Fruit fly (Drosophila melanogaster) whole organism, embryonic: ENCODE measurements around the gene fbl.

ENCODE experiments used
- Bdp1 ChIP-seq: fragments of 200-800 bp; sonication (Bioruptor generic); optimal IDR thresholded peaks from 3 replicates; lab custom pipeline; 2016; ENCODE audit warnings: missing biosample characterization, missing genetic modification characterization
- CG1602 ChIP-seq: fragments of 200-800 bp; sonication (Bioruptor generic); optimal IDR thresholded peaks from 3 replicates; lab custom pipeline; 2016; ENCODE audit warnings: missing biosample characterization, missing genetic modification characterization
- CG1603 ChIP-seq: fragments of 200-800 bp; sonication (Bioruptor generic); optimal IDR thresholded peaks from 2 replicates; lab custom pipeline; 2019; ENCODE audit warnings: missing biosample characterization, mild to moderate bottlenecking, missing genetic modification characterization, moderate library complexity
- CG16779 ChIP-seq: fragments of 200-800 bp; sonication (Bioruptor generic); IDR thresholded peaks from 2 replicates; pipeline ENCODE4 v1.3.6; 2022; ENCODE audit warnings: missing biosample characterization, missing genetic modification characterization
- CG17328 ChIP-seq: fragments of 200-800 bp; sonication (Bioruptor generic); IDR thresholded peaks from 2 replicates; pipeline ENCODE4 v1.3.6; 2022; ENCODE audit warnings: missing biosample characterization, missing genetic modification characterization
- CG17612 ChIP-seq: fragments of 200-800 bp; sonication (Bioruptor generic); IDR thresholded peaks from 2 replicates; pipeline ENCODE4 v1.3.6; 2022; ENCODE audit warnings: missing biosample characterization, missing genetic modification characterization
- CG17829 ChIP-seq: fragments of 200-800 bp; optimal IDR thresholded peaks from 2 replicates; lab custom pipeline; 2019; ENCODE audit warnings: missing biosample characterization, mild to moderate bottlenecking, missing genetic modification characterization, moderate library complexity
- CG3847 ChIP-seq: fragments of 200-800 bp; sonication (Bioruptor generic); IDR thresholded peaks from 2 replicates; pipeline ENCODE4 v1.3.6; 2022; ENCODE audit warnings: missing biosample characterization, missing genetic modification characterization
- CG42726 ChIP-seq: fragments of 200-800 bp; sonication (Bioruptor generic); IDR thresholded peaks from 2 replicates; pipeline ENCODE4 v1.3.6; 2022; ENCODE audit warnings: missing biosample characterization, missing genetic modification characterization; ENCODE audit not compliant: partially characterized antibody
- CG4328 ChIP-seq: fragments of 200-800 bp; sonication (Bioruptor generic); optimal IDR thresholded peaks from 3 replicates; lab custom pipeline; 2017; ENCODE audit warnings: missing biosample characterization, missing genetic modification reagents, missing genetic modification characterization
- CG4707 ChIP-seq: fragments of 200-800 bp; sonication (Bioruptor generic); optimal IDR thresholded peaks from 2 replicates; lab custom pipeline; 2018; ENCODE audit warnings: missing biosample characterization, mild to moderate bottlenecking, missing genetic modification characterization, moderate library complexity
- CG5953 ChIP-seq: fragments of 200-800 bp; sonication (Bioruptor generic); IDR thresholded peaks from 2 replicates; pipeline ENCODE4 v1.3.6; 2022; ENCODE audit warnings: missing biosample characterization, missing genetic modification characterization
- CG6175 ChIP-seq: fragments of 200-800 bp; sonication (Bioruptor generic); IDR thresholded peaks from 3 replicates; pipeline ENCODE4 v1.3.6; 2022; ENCODE audit warnings: missing biosample characterization, missing genetic modification characterization
- CG6813 ChIP-seq: fragments of 200-800 bp; sonication (Bioruptor generic); optimal IDR thresholded peaks from 2 replicates; lab custom pipeline; 2017; ENCODE audit warnings: missing biosample characterization, missing genetic modification characterization, mild to moderate bottlenecking, moderate library complexity, missing genetic modification reagents
- CG7357 ChIP-seq: fragments of 200-800 bp; sonication (Bioruptor generic); IDR thresholded peaks from 3 replicates; pipeline ENCODE4 v1.3.6; 2022; ENCODE audit warnings: missing biosample characterization, missing genetic modification characterization
- CG8359 ChIP-seq: fragments of 200-800 bp; sonication (Bioruptor generic); optimal IDR thresholded peaks from 2 replicates; lab custom pipeline; 2017; ENCODE audit warnings: missing biosample characterization, mild to moderate bottlenecking, missing genetic modification characterization, borderline replicate concordance
- CG9215 ChIP-seq: fragments of 200-800 bp; sonication (Bioruptor generic); IDR thresholded peaks from 2 replicates; pipeline ENCODE4 v1.3.6; 2022; ENCODE audit warnings: missing biosample characterization, missing genetic modification characterization
- Deaf1 ChIP-seq: fragments of 200-800 bp; optimal IDR thresholded peaks from 3 replicates; lab custom pipeline; 2019; ENCODE audit warnings: missing biosample characterization, mild to moderate bottlenecking, missing genetic modification characterization, moderate library complexity
- Drgx ChIP-seq: fragments of 200-800 bp; sonication (Bioruptor generic); IDR thresholded peaks from 2 replicates; pipeline ENCODE4 v1.3.6; 2022; ENCODE audit warnings: missing biosample characterization, missing genetic modification characterization
- Elba2 ChIP-seq: fragments of 200-800 bp; sonication (Bioruptor generic); optimal IDR thresholded peaks from 3 replicates; lab custom pipeline; 2016; ENCODE audit warnings: missing biosample characterization, missing genetic modification characterization
- HLH3B ChIP-seq: fragments of 200-800 bp; sonication (Bioruptor generic); IDR thresholded peaks from 2 replicates; pipeline ENCODE4 v1.3.6; 2022; ENCODE audit warnings: missing biosample characterization, missing genetic modification characterization
- Hr3 ChIP-seq: fragments of 200-800 bp; sonication (Bioruptor generic); optimal IDR thresholded peaks from 3 replicates; lab custom pipeline; 2016; ENCODE audit warnings: missing biosample characterization, missing genetic modification characterization
- Max ChIP-seq: fragments of 200-800 bp; sonication (Bioruptor generic); optimal IDR thresholded peaks from 2 replicates; lab custom pipeline; 2016; ENCODE audit warnings: missing biosample characterization, mild to moderate bottlenecking, missing genetic modification characterization
- Med ChIP-seq: fragments of 200-800 bp; sonication (Bioruptor generic); peaks from one replicate; lab custom pipeline; 2016; ENCODE audit warnings: missing biosample characterization, missing genetic modification characterization, mild to moderate bottlenecking, inconsistent platforms, moderate library complexity
- Meics ChIP-seq: fragments of 200-800 bp; sonication (Bioruptor generic); optimal IDR thresholded peaks from 2 replicates; lab custom pipeline; 2017; ENCODE audit warnings: missing biosample characterization, mild to moderate bottlenecking, missing genetic modification characterization
- Pdp1 ChIP-seq, 2 experiments: fragments of 200-800 bp; sonication (Bioruptor generic); optimal IDR thresholded peaks; 3 replicates each; lab custom pipeline; 2016; ENCODE audit warnings: missing biosample characterization in 2 of 2, missing genetic modification characterization in 2 of 2, mild to moderate bottlenecking in 1 of 2, moderate library complexity in 1 of 2
- Xbp1 ChIP-seq: fragments of 200-800 bp; sonication (Bioruptor generic); optimal IDR thresholded peaks from 3 replicates; lab custom pipeline; 2016; ENCODE audit warnings: missing biosample characterization, mild to moderate bottlenecking, missing genetic modification characterization
- bab2 ChIP-seq: fragments of 200-800 bp; sonication (Bioruptor generic); optimal IDR thresholded peaks from 2 replicates; lab custom pipeline; 2016; ENCODE audit warnings: missing biosample characterization, missing genetic modification characterization
- cwo ChIP-seq: fragments of 200-800 bp; sonication (Bioruptor generic); optimal IDR thresholded peaks from 3 replicates; lab custom pipeline; 2017; ENCODE audit warnings: missing biosample characterization, missing genetic modification characterization, mild to moderate bottlenecking, moderate library complexity, missing genetic modification reagents
- da ChIP-seq: fragments of 200-800 bp; sonication (Bioruptor generic); optimal IDR thresholded peaks from 2 replicates; lab custom pipeline; 2016; ENCODE audit warnings: missing biosample characterization, missing genetic modification characterization
- dmrt11E ChIP-seq: fragments of 200-800 bp; sonication (Bioruptor generic); optimal IDR thresholded peaks from 3 replicates; lab custom pipeline; 2018; ENCODE audit warnings: missing biosample characterization, mild to moderate bottlenecking, missing genetic modification characterization, moderate library complexity
- dysf ChIP-seq: fragments of 200-800 bp; sonication (Bioruptor generic); IDR thresholded peaks from 3 replicates; pipeline ENCODE4 v1.3.6; 2022; ENCODE audit warnings: missing biosample characterization, missing genetic modification characterization
- emc ChIP-seq: fragments of 200-800 bp; sonication (Bioruptor generic); optimal IDR thresholded peaks from 2 replicates; lab custom pipeline; 2016; ENCODE audit warnings: missing biosample characterization, missing genetic modification characterization
- ems ChIP-seq: fragments of 200-800 bp; sonication (Bioruptor generic); optimal IDR thresholded peaks from 3 replicates; lab custom pipeline; 2016; ENCODE audit warnings: missing biosample characterization, missing genetic modification characterization
- jigr1 ChIP-seq: fragments of 200-800 bp; sonication (Bioruptor generic); IDR thresholded peaks from 3 replicates; pipeline ENCODE4 v1.3.6; 2022; ENCODE audit warnings: missing biosample characterization, missing genetic modification characterization
- ken ChIP-seq: fragments of 200-800 bp; sonication (Bioruptor generic); IDR thresholded peaks from 3 replicates; pipeline ENCODE4 v1.3.6; 2022; ENCODE audit warnings: missing biosample characterization, missing genetic modification characterization
- nerfin-1 ChIP-seq: fragments of 200-800 bp; sonication (Bioruptor generic); optimal IDR thresholded peaks from 3 replicates; lab custom pipeline; 2019; ENCODE audit warnings: missing biosample characterization, mild to moderate bottlenecking, missing genetic modification characterization, moderate library complexity
- pnt ChIP-seq: fragments of 200-800 bp; sonication (Bioruptor generic); optimal IDR thresholded peaks from 3 replicates; lab custom pipeline; 2016; ENCODE audit warnings: missing biosample characterization, missing genetic modification characterization
- psq ChIP-seq: fragments of 200-800 bp; sonication (Bioruptor generic); optimal IDR thresholded peaks from 2 replicates; lab custom pipeline; 2017; ENCODE audit warnings: missing biosample characterization, missing genetic modification characterization
- rib ChIP-seq: fragments of 200-800 bp; sonication (Bioruptor generic); IDR thresholded peaks from 2 replicates; pipeline ENCODE4 v1.3.6; 2022; ENCODE audit warnings: missing biosample characterization, missing genetic modification characterization
- run ChIP-seq: fragments of 200-800 bp; sonication (Bioruptor generic); optimal IDR thresholded peaks from 3 replicates; lab custom pipeline; 2018; ENCODE audit warnings: missing biosample characterization, mild to moderate bottlenecking, missing genetic modification characterization
- sc ChIP-seq, 3 experiments: fragments of >200 bp in 2 of 3; fragments of 200-800 bp in 1 of 3; sonication (Bioruptor generic) in 1 of 3; optimal IDR thresholded peaks; 2 replicates in 2 of 3; 3 replicates in 1 of 3; lab custom pipeline; 2017; ENCODE audit warnings: mild to moderate bottlenecking in 1 of 3, missing biosample characterization in 1 of 3, missing genetic modification characterization in 1 of 3, missing genetic modification reagents in 1 of 3
- sd ChIP-seq: fragments of 200-800 bp; sonication (Bioruptor generic); optimal IDR thresholded peaks from 3 replicates; lab custom pipeline; 2018; ENCODE audit warnings: missing biosample characterization, mild to moderate bottlenecking, missing genetic modification characterization, moderate library complexity
- shn ChIP-seq: fragments of 200-800 bp; sonication (Bioruptor generic); optimal IDR thresholded peaks from 3 replicates; lab custom pipeline; 2016; ENCODE audit warnings: missing biosample characterization, missing genetic modification characterization
- sqz ChIP-seq: fragments of 200-800 bp; sonication (Bioruptor generic); optimal IDR thresholded peaks from 3 replicates; lab custom pipeline; 2018; ENCODE audit warnings: missing biosample characterization, mild to moderate bottlenecking, missing genetic modification characterization
- tna ChIP-seq: fragments of 200-800 bp; sonication (Bioruptor generic); IDR thresholded peaks from 2 replicates; pipeline ENCODE4 v1.3.6; 2022; ENCODE audit warnings: missing biosample characterization, missing genetic modification characterization; ENCODE audit not compliant: partially characterized antibody
- trh ChIP-seq: fragments of 200-800 bp; sonication (Bioruptor generic); optimal IDR thresholded peaks from 2 replicates; lab custom pipeline; 2016; ENCODE audit warnings: missing biosample characterization, missing genetic modification characterization
- twi ChIP-seq: fragments of 200-800 bp; optimal IDR thresholded peaks from 2 replicates; lab custom pipeline; 2019; ENCODE audit warnings: missing biosample characterization, mild to moderate bottlenecking, missing genetic modification characterization, moderate library complexity
- unpg ChIP-seq: fragments of 200-800 bp; sonication (Bioruptor generic); optimal IDR thresholded peaks from 3 replicates; lab custom pipeline; 2018; ENCODE audit warnings: missing biosample characterization, mild to moderate bottlenecking, missing genetic modification characterization, moderate library complexity

fbl gene

DNA sequence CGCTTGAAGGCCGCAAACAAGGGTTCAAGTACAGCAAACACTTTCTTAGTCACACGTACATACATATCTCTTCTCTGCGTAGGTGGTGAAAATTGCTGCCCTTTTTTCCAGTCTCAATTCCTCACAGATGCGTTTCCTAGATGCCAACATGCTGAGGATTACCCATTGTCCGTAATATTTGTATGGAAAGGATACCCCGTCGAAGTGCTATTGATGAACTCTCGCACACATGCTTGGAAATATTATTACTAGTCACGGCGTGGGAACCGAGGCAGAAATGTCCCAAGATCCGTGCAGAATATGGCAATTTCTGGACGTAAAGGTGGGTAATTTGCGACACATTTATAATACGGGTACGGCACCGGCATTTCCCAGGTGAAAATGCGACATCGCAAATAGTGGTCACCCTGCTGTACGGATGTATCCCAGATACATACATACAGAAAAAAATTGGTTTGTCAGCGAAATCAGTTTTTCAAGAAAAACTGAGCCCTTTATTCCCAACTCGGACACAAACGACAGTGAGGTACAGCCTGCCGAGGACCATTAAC is 21.2 kb downstream of the fbl start (continued):
- TF ChIP-seq unpg, result no peak
- TF ChIP-seq dysf, result no peak
- TF ChIP-seq CG5953 (GFP tag; lab: Robert Waterston, UW), result no peak
- no peak for TF ChIP-seq Hr3 (GFP tag; lab: Kevin White, UChicago)
- no peak for TF ChIP-seq CG17829 (tag; lab: Kevin White, UChicago)
- TF ChIP-seq jigr1 (GFP tag; lab: Robert Waterston, UW), result no peak
- TF ChIP-seq CG17612 (GFP tag; lab: Robert Waterston, UW), result no peak
- no peak for TF ChIP-seq CG1603 (tag; lab: Kevin White, UChicago)
- no peak for TF ChIP-seq sd (tag; lab: Kevin White, UChicago)
- no peak for TF ChIP-seq sqz (GFP tag; lab: Kevin White, UChicago)
- TF ChIP-seq nerfin-1 (tag; lab: Kevin White, UChicago), result peak; percentile 8
- no peak for TF ChIP-seq shn (GFP tag; lab: Kevin White, UChicago)
- TF ChIP-seq dmrt11E (tag; lab: Kevin White, UChicago), result no peak
- TF ChIP-seq CG4328 (GFP tag; lab: Kevin White, UChicago), result no peak
- TF ChIP-seq CG6175 (GFP tag; lab: Robert Waterston, UW), result no peak
- TF ChIP-seq Max (GFP tag; lab: Kevin White, UChicago), result no peak
- TF ChIP-seq emc (GFP tag; lab: Kevin White, UChicago), result no peak
- TF ChIP-seq CG42726 (GFP tag; lab: Robert Waterston, UW), result peak; percentile 22; the same call in 1 of the 2 replicates
- no peak for TF ChIP-seq Med (GFP tag; lab: Kevin White, UChicago)
- no peak for TF ChIP-seq Bdp1 (GFP tag; lab: Kevin White, UChicago)
- no peak for TF ChIP-seq Xbp1
- no peak for TF ChIP-seq pnt (GFP tag; lab: Kevin White, UChicago)
- TF ChIP-seq rib (GFP tag; lab: Robert Waterston, UW), result 0 out of 2 replicates have a peak, but pooled peaks have one; percentile 12
- TF ChIP-seq run, result no peak
- TF ChIP-seq CG4707, result no peak
- peak; percentile 92 for TF ChIP-seq twi
- no peak for TF ChIP-seq ems
- no peak for TF ChIP-seq CG3847 (GFP tag; lab: Robert Waterston, UW)
- no peak for TF ChIP-seq trh (GFP tag; lab: Kevin White, UChicago)
- TF ChIP-seq Meics (GFP tag; lab: Kevin White, UChicago), result no peak
- TF ChIP-seq CG16779 (GFP tag; lab: Robert Waterston, UW), result no peak
- TF ChIP-seq Drgx (GFP tag; lab: Robert Waterston, UW), result no peak
- no peak for TF ChIP-seq Deaf1
- TF ChIP-seq, all 482 proteins: peak for 14

dm6 chr3L:20405971-20406948 is 22.0 kb downstream of the fbl start:
- TF ChIP-seq bab2 (GFP tag; lab: Kevin White, UChicago), result no peak
- TF ChIP-seq CG9215 (GFP tag; lab: Robert Waterston, UW), result no peak
- TF ChIP-seq Elba2 (GFP tag; lab: Kevin White, UChicago), result no peak
- TF ChIP-seq psq (GFP tag; lab: Kevin White, UChicago), result no peak
- TF ChIP-seq tna (GFP tag; lab: Robert Waterston, UW), result no peak
- no peak for TF ChIP-seq HLH3B (GFP tag; lab: Robert Waterston, UW)
- TF ChIP-seq cwo (GFP tag; lab: Kevin White, UChicago), result no peak
- no peak for TF ChIP-seq emc (GFP tag; lab: Kevin White, UChicago)
- TF ChIP-seq CG7357, result no peak
- no peak for TF ChIP-seq CG17328
- TF ChIP-seq da (GFP tag; lab: Kevin White, UChicago), result no peak
- TF ChIP-seq CG1602 (GFP tag; lab: Kevin White, UChicago), result no peak
- TF ChIP-seq CG8359 (GFP tag; lab: Kevin White, UChicago), result no peak
- no peak for TF ChIP-seq sc (optimal IDR thresholded peaks at IDR 0.05; lab: Kevin White, UChicago)
- TF ChIP-seq sc (GFP tag; optimal IDR thresholded peaks at IDR 0.05; lab: Kevin White, UChicago), result no peak
- TF ChIP-seq CG6813 (GFP tag; lab: Kevin White, UChicago), result peak; percentile 56
- no peak for TF ChIP-seq Pdp1 (GFP tag; optimal IDR thresholded peaks at IDR 0.05; lab: Kevin White, UChicago)
- TF ChIP-seq ken (GFP tag; lab: Robert Waterston, UW), result no peak
